Worm (Caenorhabditis elegans) whole organism, young adult: ENCODE data around the gene ztf-1.

Experiments used
- T26A5.8 ChIP-seq: sonication (generic microtip); optimal IDR thresholded peaks from 2 replicates; lab custom pipeline; 2016; ENCODE audit warnings: missing genetic modification characterization, missing compliant biosample characterization
- Y67H2A.10 ChIP-seq: fragments of 200-800 bp; sonication (Bioruptor generic); conservative IDR thresholded peaks from 2 replicates; pipeline ENCODE4 v1.3.6; 2022; ENCODE audit warnings: missing genetic modification reagents, missing genetic modification characterization, missing compliant biosample characterization
- ceh-100 ChIP-seq: fragments of 200-800 bp; sonication (Bioruptor generic); IDR thresholded peaks from 2 replicates; pipeline ENCODE4 v1.3.6; 2022; ENCODE audit warnings: missing genetic modification reagents, missing genetic modification characterization, missing compliant biosample characterization
- let-526 ChIP-seq: fragments of 200-800 bp; sonication (Bioruptor generic); IDR thresholded peaks from 2 replicates; pipeline ENCODE4 v1.3.6; 2022; ENCODE audit warnings: missing genetic modification reagents, missing genetic modification characterization, missing compliant biosample characterization
- lin-35 ChIP-seq, 3 experiments: fragments of 150-350 bp in 2 of 3; sonication (generic microtip) in 1 of 3; optimal IDR thresholded peaks; 2 replicates each; lab custom pipeline; 2014 to 2018; ENCODE audit warnings: missing biosample characterization in 3 of 3, missing genetic modification characterization in 3 of 3, missing genetic modification reagents in 3 of 3
- pha-4 ChIP-seq: fragments of 150-350 bp; sonication (generic microtip); optimal IDR thresholded peaks from 2 replicates; lab custom pipeline; 2014; ENCODE audit warnings: missing biosample characterization, missing genetic modification reagents, missing genetic modification characterization
- unc-62 ChIP-seq: fragments of 150-350 bp; optimal IDR thresholded peaks from 2 replicates; lab custom pipeline; 2014; ENCODE audit warnings: missing biosample characterization, missing genetic modification reagents, missing genetic modification characterization
- ztf-28 ChIP-seq: fragments of 200-800 bp; sonication (Bioruptor generic); IDR thresholded peaks from 2 replicates; pipeline ENCODE4 v1.3.6; 2022; ENCODE audit warnings: missing genetic modification reagents, missing genetic modification characterization, missing compliant biosample characterization

ce11 chrIII:8782080-8782479, 10.1 kb downstream of the ztf-1 start:
- TF ChIP-seq ztf-28 (GFP tag; lab: Robert Waterston, UW) (no peak), pha-4 (tag; lab: Kevin White, UChicago) (no peak), let-526 (GFP tag; lab: Robert Waterston, UW) (no peak), ceh-100 (GFP tag; lab: Robert Waterston, UW) (no peak), lin-35 (GFP tag; optimal IDR thresholded peaks at IDR 0.05; lab: Kevin White, UChicago) (no peak), unc-62 (no peak), Y67H2A.10 (no peak), T26A5.8 (tag; lab: Kevin White, UChicago) (no peak)
